Fruit fly (Drosophila melanogaster) whole organism, embryonic: ENCODE data around the gene CG10581.

Source experiments
- Asciz ChIP-seq: fragments of 200-800 bp; sonication (Bioruptor generic); optimal IDR thresholded peaks from 2 replicates; lab custom pipeline; 2017; ENCODE audit warnings: missing biosample characterization, mild to moderate bottlenecking, missing genetic modification characterization, missing genetic modification reagents
- C15 ChIP-seq: fragments of 200-800 bp; sonication (Bioruptor generic); IDR thresholded peaks from 3 replicates; pipeline ENCODE4 v1.3.6; 2022; ENCODE audit warnings: missing biosample characterization, missing genetic modification characterization
- CG10543 ChIP-seq: fragments of 200-800 bp; sonication (Bioruptor generic); optimal IDR thresholded peaks from 3 replicates; lab custom pipeline; 2017; ENCODE audit warnings: missing biosample characterization, mild to moderate bottlenecking, missing genetic modification characterization, moderate library complexity
- CG10654 ChIP-seq: fragments of 200-800 bp; sonication (Bioruptor generic); optimal IDR thresholded peaks from 2 replicates; lab custom pipeline; 2016; ENCODE audit warnings: missing biosample characterization, missing genetic modification characterization
- CG10959 ChIP-seq: fragments of 200-800 bp; sonication (Bioruptor generic); IDR thresholded peaks from 2 replicates; pipeline ENCODE4 v1.3.6; 2022; ENCODE audit warnings: missing biosample characterization, missing genetic modification characterization
- CG11696 ChIP-seq: fragments of 200-800 bp; sonication (Bioruptor generic); IDR thresholded peaks from 2 replicates; pipeline ENCODE4 v1.3.6; 2022; ENCODE audit warnings: missing biosample characterization, missing genetic modification characterization
- CG12391 ChIP-seq: fragments of 200-800 bp; sonication (Bioruptor generic); optimal IDR thresholded peaks from 3 replicates; lab custom pipeline; 2018; ENCODE audit warnings: missing biosample characterization, mild to moderate bottlenecking, missing genetic modification characterization, moderate library complexity
- CG13296 ChIP-seq: fragments of 200-800 bp; sonication (Bioruptor generic); optimal IDR thresholded peaks from 3 replicates; lab custom pipeline; 2018; ENCODE audit warnings: missing biosample characterization, mild to moderate bottlenecking, missing genetic modification characterization
- CG13894 ChIP-seq: fragments of 200-800 bp; sonication (Bioruptor generic); optimal IDR thresholded peaks from 3 replicates; lab custom pipeline; 2018; ENCODE audit warnings: missing biosample characterization, mild to moderate bottlenecking, missing genetic modification characterization, moderate library complexity
- CG14014 ChIP-seq: fragments of 200-800 bp; sonication (Bioruptor generic); IDR thresholded peaks from 2 replicates; pipeline ENCODE4 v1.3.6; 2022; ENCODE audit warnings: missing biosample characterization, missing genetic modification characterization
- CG14441 ChIP-seq: fragments of 200-800 bp; sonication (Bioruptor generic); IDR thresholded peaks from 2 replicates; pipeline ENCODE4 v1.3.6; 2022; ENCODE audit warnings: missing biosample characterization, missing genetic modification characterization
- CG17829 ChIP-seq: fragments of 200-800 bp; optimal IDR thresholded peaks from 2 replicates; lab custom pipeline; 2019; ENCODE audit warnings: missing biosample characterization, mild to moderate bottlenecking, missing genetic modification characterization, moderate library complexity
- CG2129 ChIP-seq: fragments of 200-800 bp; sonication (Bioruptor generic); IDR thresholded peaks from 2 replicates; pipeline ENCODE4 v1.3.6; 2022; ENCODE audit warnings: missing biosample characterization, missing genetic modification characterization; ENCODE audit not compliant: partially characterized antibody
- CG34422 ChIP-seq: fragments of 200-800 bp; sonication (Bioruptor generic); IDR thresholded peaks from 3 replicates; pipeline ENCODE4 v1.3.6; 2022; ENCODE audit warnings: missing biosample characterization, missing genetic modification characterization
- CG3995 ChIP-seq: fragments of 200-800 bp; sonication (Bioruptor generic); optimal IDR thresholded peaks from 3 replicates; lab custom pipeline; 2016; ENCODE audit warnings: missing biosample characterization, missing genetic modification characterization
- CG4360 ChIP-seq: fragments of 200-800 bp; sonication (Bioruptor generic); IDR thresholded peaks from 2 replicates; pipeline ENCODE4 v1.3.6; 2022; ENCODE audit warnings: missing biosample characterization, missing genetic modification characterization
- CG5180 ChIP-seq: fragments of 200-800 bp; sonication (Bioruptor generic); optimal IDR thresholded peaks from 3 replicates; lab custom pipeline; 2017; ENCODE audit warnings: missing biosample characterization, missing genetic modification characterization, mild to moderate bottlenecking, moderate library complexity, missing genetic modification reagents
- CG7372 ChIP-seq: fragments of 200-800 bp; sonication (Bioruptor generic); IDR thresholded peaks from 2 replicates; pipeline ENCODE4 v1.3.6; 2022; ENCODE audit warnings: missing biosample characterization, missing genetic modification characterization
- CG8924 ChIP-seq: fragments of 200-800 bp; optimal IDR thresholded peaks from 3 replicates; lab custom pipeline; 2019; ENCODE audit warnings: missing biosample characterization, mild to moderate bottlenecking, missing genetic modification characterization, moderate library complexity
- CG9817 ChIP-seq: fragments of 200-800 bp; sonication (Bioruptor generic); optimal IDR thresholded peaks from 2 replicates; lab custom pipeline; 2018; ENCODE audit warnings: missing biosample characterization, mild to moderate bottlenecking, missing genetic modification characterization, moderate library complexity
- CG9876 ChIP-seq: fragments of 200-800 bp; sonication (Bioruptor generic); optimal IDR thresholded peaks from 2 replicates; lab custom pipeline; 2016; ENCODE audit warnings: missing biosample characterization, missing genetic modification characterization
- CoRest ChIP-seq: fragments of 200-800 bp; sonication (Bioruptor generic); optimal IDR thresholded peaks from 3 replicates; lab custom pipeline; 2018; ENCODE audit warnings: missing biosample characterization, mild to moderate bottlenecking, missing genetic modification characterization, moderate library complexity
- CrebB ChIP-seq: fragments of 200-800 bp; sonication (Bioruptor generic); optimal IDR thresholded peaks from 3 replicates; lab custom pipeline; 2018; ENCODE audit warnings: missing biosample characterization, mild to moderate bottlenecking, missing genetic modification characterization
- D19B ChIP-seq: fragments of 200-800 bp; sonication (Bioruptor generic); optimal IDR thresholded peaks from 2 replicates; lab custom pipeline; 2017; ENCODE audit warnings: missing biosample characterization, mild to moderate bottlenecking, missing genetic modification characterization
- E2f1 ChIP-seq: fragments of 200-800 bp; sonication (Bioruptor generic); IDR thresholded peaks from 2 replicates; pipeline ENCODE4 v1.3.6; 2022; ENCODE audit warnings: missing biosample characterization, missing genetic modification characterization
- GATAe ChIP-seq: fragments of 200-800 bp; sonication (Bioruptor generic); conservative IDR thresholded peaks from 2 replicates; pipeline ENCODE4 v1.3.6; 2022; ENCODE audit warnings: missing biosample characterization, missing genetic modification characterization
- HLH54F ChIP-seq: fragments of 200-800 bp; sonication (Bioruptor generic); optimal IDR thresholded peaks from 3 replicates; lab custom pipeline; 2016; ENCODE audit warnings: missing biosample characterization, missing genetic modification characterization
- Hmr ChIP-seq: fragments of 200-800 bp; sonication (Bioruptor generic); optimal IDR thresholded peaks from 3 replicates; lab custom pipeline; 2017; ENCODE audit warnings: mild to moderate bottlenecking, missing biosample characterization, missing genetic modification reagents, missing genetic modification characterization
- Lpt ChIP-seq: fragments of >200 bp; optimal IDR thresholded peaks from 2 replicates; lab custom pipeline; 2018; ENCODE audit warnings: missing biosample characterization, missing genetic modification characterization
- Mrtf ChIP-seq: fragments of 200-800 bp; sonication (Bioruptor generic); IDR thresholded peaks from 3 replicates; pipeline ENCODE4 v1.3.6; 2022; ENCODE audit warnings: missing biosample characterization, missing genetic modification characterization
- NC2α ChIP-seq: fragments of 200-800 bp; sonication (Bioruptor generic); optimal IDR thresholded peaks from 2 replicates; lab custom pipeline; 2016; ENCODE audit warnings: missing biosample characterization, missing genetic modification characterization
- NK7.1 ChIP-seq: fragments of 200-800 bp; sonication (Bioruptor generic); optimal IDR thresholded peaks from 3 replicates; lab custom pipeline; 2016; ENCODE audit warnings: missing biosample characterization, missing genetic modification characterization
- Sin3A ChIP-seq: fragments of >200 bp; optimal IDR thresholded peaks from 2 replicates; lab custom pipeline; 2018
- Ssrp ChIP-seq: fragments of 200-800 bp; sonication (Bioruptor generic); optimal IDR thresholded peaks from 2 replicates; lab custom pipeline; 2018; ENCODE audit warnings: missing biosample characterization, mild to moderate bottlenecking, missing genetic modification characterization, moderate library complexity
- Trl ChIP-seq, 3 experiments: fragments of >200 bp in 2 of 3; fragments of 200-800 bp in 1 of 3; sonication (Bioruptor generic) in 1 of 3; optimal IDR thresholded peaks; 2 replicates in 1 of 3; 3 replicates in 2 of 3; lab custom pipeline; 2016 to 2017; ENCODE audit warnings: missing biosample characterization in 1 of 3, missing genetic modification characterization in 1 of 3
- Vsx1 ChIP-seq: fragments of 200-800 bp; sonication (Bioruptor generic); optimal IDR thresholded peaks from 2 replicates; lab custom pipeline; 2017; ENCODE audit warnings: missing biosample characterization, mild to moderate bottlenecking, missing genetic modification characterization, missing genetic modification reagents
- ac ChIP-seq: fragments of 200-800 bp; sonication (Bioruptor generic); optimal IDR thresholded peaks from 3 replicates; lab custom pipeline; 2017; ENCODE audit warnings: missing biosample characterization, mild to moderate bottlenecking, missing genetic modification characterization
- ems ChIP-seq: fragments of 200-800 bp; sonication (Bioruptor generic); optimal IDR thresholded peaks from 3 replicates; lab custom pipeline; 2016; ENCODE audit warnings: missing biosample characterization, missing genetic modification characterization
- esg ChIP-seq: fragments of 200-800 bp; sonication (Bioruptor generic); conservative IDR thresholded peaks from 2 replicates; pipeline ENCODE4 v1.3.6; 2022; ENCODE audit warnings: missing biosample characterization, missing genetic modification characterization
- ewg ChIP-seq: fragments of 200-800 bp; sonication (Bioruptor generic); optimal IDR thresholded peaks from 3 replicates; lab custom pipeline; 2017; ENCODE audit warnings: mild to moderate bottlenecking, missing biosample characterization, missing genetic modification reagents, missing genetic modification characterization
- exex ChIP-seq: fragments of 200-800 bp; sonication (Bioruptor generic); optimal IDR thresholded peaks from 4 replicates; lab custom pipeline; 2018; ENCODE audit warnings: missing biosample characterization, mild to moderate bottlenecking, missing genetic modification characterization, moderate library complexity
- grau ChIP-seq: fragments of 200-800 bp; optimal IDR thresholded peaks from 3 replicates; lab custom pipeline; 2019; ENCODE audit warnings: missing biosample characterization, mild to moderate bottlenecking, missing genetic modification characterization, moderate library complexity
- grn ChIP-seq: fragments of 200-800 bp; sonication (Bioruptor generic); optimal IDR thresholded peaks from 3 replicates; lab custom pipeline; 2017; ENCODE audit warnings: missing biosample characterization, missing genetic modification characterization
- h ChIP-seq: fragments of >200 bp; optimal IDR thresholded peaks from 2 replicates; lab custom pipeline; 2017
- her ChIP-seq: fragments of 200-800 bp; sonication (Bioruptor generic); optimal IDR thresholded peaks from 2 replicates; lab custom pipeline; 2016; ENCODE audit warnings: missing biosample characterization, missing genetic modification characterization
- ken ChIP-seq: fragments of 200-800 bp; sonication (Bioruptor generic); IDR thresholded peaks from 3 replicates; pipeline ENCODE4 v1.3.6; 2022; ENCODE audit warnings: missing biosample characterization, missing genetic modification characterization
- pnt ChIP-seq: fragments of 200-800 bp; sonication (Bioruptor generic); optimal IDR thresholded peaks from 3 replicates; lab custom pipeline; 2016; ENCODE audit warnings: missing biosample characterization, missing genetic modification characterization
- row ChIP-seq: fragments of 200-800 bp; sonication (Bioruptor generic); IDR thresholded peaks from 3 replicates; pipeline ENCODE4 v1.3.6; 2022; ENCODE audit warnings: missing biosample characterization, missing genetic modification characterization
- tgo ChIP-seq: fragments of 200-800 bp; sonication (Bioruptor generic); IDR thresholded peaks from 3 replicates; pipeline ENCODE4 v1.3.6; 2022; ENCODE audit warnings: missing biosample characterization, missing genetic modification characterization
- tll ChIP-seq, 2 experiments: fragments of 200-800 bp in 1 of 2; fragments of >200 bp in 1 of 2; sonication (Bioruptor generic) in 1 of 2; optimal IDR thresholded peaks; 2 replicates each; lab custom pipeline; 2017 to 2019; ENCODE audit warnings: missing biosample characterization in 2 of 2, missing genetic modification characterization in 2 of 2, mild to moderate bottlenecking in 1 of 2, moderate library complexity in 1 of 2
- tup ChIP-seq: fragments of 200-800 bp; sonication (Bioruptor generic); optimal IDR thresholded peaks from 2 replicates; lab custom pipeline; 2016; ENCODE audit warnings: missing biosample characterization, mild to moderate bottlenecking, missing genetic modification characterization, moderate library complexity
- zf30C ChIP-seq: fragments of 200-800 bp; sonication (Bioruptor generic); optimal IDR thresholded peaks from 3 replicates; lab custom pipeline; 2018; ENCODE audit warnings: missing biosample characterization, mild to moderate bottlenecking, missing genetic modification characterization

Gene CG10581

dm6 chr3L:21014516-21014945 is 19.5 kb downstream of the CG10581 start (continued):
- TF ChIP-seq NC2α (GFP tag; lab: Kevin White, UChicago) (no peak), CG14441 (no peak), CG11696 (no peak), Mrtf (GFP tag; lab: Robert Waterston, UW) (no peak), esg (GFP tag; lab: Robert Waterston, UW) (no peak), CG5180 (GFP tag; lab: Kevin White, UChicago) (no peak), CG12391 (tag; lab: Kevin White, UChicago) (no peak), zf30C (GFP tag; lab: Kevin White, UChicago) (no peak), CG7372 (GFP tag; lab: Robert Waterston, UW) (no peak), tgo (GFP tag; lab: Robert Waterston, UW) (no peak), CG34422 (0 out of 3 replicates have a peak, but pooled peaks have one; percentile 14), CG4360 (GFP tag; lab: Robert Waterston, UW) (no peak), C15 (GFP tag; lab: Robert Waterston, UW) (no peak), CG9817 (tag; lab: Kevin White, UChicago) (no peak), row (no peak), Lpt (GFP tag; lab: Kevin White, UChicago) (no peak), ac (GFP tag; lab: Kevin White, UChicago) (no peak), E2f1 (no peak), ewg (GFP tag; lab: Kevin White, UChicago) (no peak), grn (GFP tag; lab: Kevin White, UChicago) (peak; percentile 39), her (no peak), CG3995 (GFP tag; lab: Kevin White, UChicago) (no peak), CG14014 (GFP tag; lab: Robert Waterston, UW) (no peak), CG13894 (tag; lab: Kevin White, UChicago) (peak; percentile 22), CoRest (tag; lab: Kevin White, UChicago) (no peak), CrebB (tag; lab: Kevin White, UChicago) (no peak), CG8924 (tag; lab: Kevin White, UChicago) (no peak), D19B (no peak), Trl (optimal IDR thresholded peaks at IDR 0.05; lab: Kevin White, UChicago) (peak; percentile 34 to 83), Trl (GFP tag; optimal IDR thresholded peaks at IDR 0.05; lab: Kevin White, UChicago) (no peak), exex (tag; lab: Kevin White, UChicago) (no peak), NK7.1 (no peak), CG10543 (GFP tag; lab: Kevin White, UChicago) (no peak), ems (GFP tag; lab: Kevin White, UChicago) (no peak), HLH54F (GFP tag; lab: Kevin White, UChicago) (no peak), ken (GFP tag; lab: Robert Waterston, UW) (no peak), Hmr (GFP tag; lab: Kevin White, UChicago) (no peak), CG10959 (GFP tag; lab: Robert Waterston, UW) (no peak), Vsx1 (GFP tag; lab: Kevin White, UChicago) (no peak), Sin3A (lab: Kevin White, UChicago) (no peak), CG9876 (GFP tag; lab: Kevin White, UChicago) (no peak), Ssrp (tag; lab: Kevin White, UChicago) (no peak), tll (GFP tag; optimal IDR thresholded peaks at IDR 0.05; lab: Kevin White, UChicago) (no peak), CG17829 (tag; lab: Kevin White, UChicago) (no peak), Asciz (no peak), GATAe (no peak), tup (no peak), grau (tag; lab: Kevin White, UChicago) (no peak), CG13296 (no peak), h (no peak), CG10654 (GFP tag; lab: Kevin White, UChicago) (no peak), pnt (no peak), CG2129 (GFP tag; lab: Robert Waterston, UW) (no peak)
